Worm (Caenorhabditis elegans) whole organism, young adult: ENCODE data around the gene Y37A1A.2.
A peak's percentile ranks its signal among the peaks of the same experiment; 100 is the strongest.

Source experiments
- C17E4.6 ChIP-seq: fragments of 200-800 bp; sonication (Bioruptor generic); IDR thresholded peaks from 2 replicates; pipeline ENCODE4 v1.3.6; 2022; ENCODE audit warnings: missing genetic modification reagents, missing genetic modification characterization, missing compliant biosample characterization
- F10E7.11 ChIP-seq: sonication (generic microtip); optimal IDR thresholded peaks from 2 replicates; lab custom pipeline; 2017; ENCODE audit warnings: mild to moderate bottlenecking, missing genetic modification characterization, moderate library complexity, missing compliant biosample characterization
- F39B2.1 ChIP-seq: fragments of 200-800 bp; sonication (Bioruptor generic); IDR thresholded peaks from 2 replicates; pipeline ENCODE4 v1.3.6; 2022; ENCODE audit warnings: missing genetic modification reagents, missing genetic modification characterization, missing compliant biosample characterization
- T07F8.4 ChIP-seq: sonication (generic microtip); optimal IDR thresholded peaks from 2 replicates; lab custom pipeline; 2016; ENCODE audit warnings: mild to moderate bottlenecking, missing genetic modification characterization, moderate library complexity, missing compliant biosample characterization
- Y53G8AR.9 ChIP-seq: fragments of 200-800 bp; sonication (Bioruptor generic); conservative IDR thresholded peaks from 2 replicates; pipeline ENCODE4 v1.3.6; 2022; ENCODE audit warnings: missing genetic modification reagents, missing genetic modification characterization, missing compliant biosample characterization
- Y56A3A.18 ChIP-seq: fragments of 200-800 bp; sonication (Bioruptor generic); IDR thresholded peaks from 2 replicates; pipeline ENCODE4 v1.3.6; 2022; ENCODE audit warnings: missing genetic modification reagents, missing genetic modification characterization, missing compliant biosample characterization
- Y95B8A.8 ChIP-seq: fragments of 200-800 bp; sonication (Bioruptor generic); IDR thresholded peaks from 2 replicates; pipeline ENCODE4 v1.3.6; 2022; ENCODE audit warnings: missing genetic modification reagents, missing genetic modification characterization, missing compliant biosample characterization
- ZK185.1 ChIP-seq: sonication (generic microtip); optimal IDR thresholded peaks from 2 replicates; lab custom pipeline; 2016; ENCODE audit warnings: mild to moderate bottlenecking, missing genetic modification characterization, missing compliant biosample characterization; ENCODE audit not compliant: poor library complexity, severe bottlenecking
- akir-1 ChIP-seq: fragments of 200-800 bp; sonication (Bioruptor generic); optimal IDR thresholded peaks from 2 replicates; lab custom pipeline; 2018; ENCODE audit warnings: mild to moderate bottlenecking, missing genetic modification characterization, moderate library complexity, missing compliant biosample characterization
- ama-1 ChIP-seq, 3 experiments: fragments of 150-350 bp in 1 of 3; sonication (generic microtip) in 2 of 3; optimal IDR thresholded peaks; 2 replicates each; lab custom pipeline; 2014 to 2018; ENCODE audit warnings: missing biosample characterization in 2 of 3, missing genetic modification characterization in 2 of 3, missing genetic modification reagents in 2 of 3
- aptf-2 ChIP-seq: fragments of 200-800 bp; sonication (Bioruptor generic); conservative IDR thresholded peaks from 2 replicates; pipeline ENCODE4 v1.3.6; 2022; ENCODE audit warnings: missing genetic modification reagents, missing genetic modification characterization, missing compliant biosample characterization
- aptf-3 ChIP-seq: fragments of 200-800 bp; sonication (Bioruptor generic); IDR thresholded peaks from 2 replicates; pipeline ENCODE4 v1.3.6; 2022; ENCODE audit warnings: missing genetic modification characterization, missing compliant biosample characterization
- atf-7 ChIP-seq: sonication (generic microtip); optimal IDR thresholded peaks from 2 replicates; lab custom pipeline; 2017; ENCODE audit warnings: mild to moderate bottlenecking, missing genetic modification characterization, missing compliant biosample characterization
- athp-1 ChIP-seq: sonication (generic microtip); optimal IDR thresholded peaks from 2 replicates; lab custom pipeline; 2017; ENCODE audit warnings: mild to moderate bottlenecking, missing genetic modification characterization, missing compliant biosample characterization
- attf-6 ChIP-seq: fragments of 200-800 bp; sonication (Bioruptor generic); IDR thresholded peaks from 2 replicates; pipeline ENCODE4 v1.3.6; 2022; ENCODE audit warnings: missing genetic modification reagents, missing genetic modification characterization, missing compliant biosample characterization
- cebp-1 ChIP-seq, 2 experiments: fragments of 200-800 bp in 1 of 2; sonication (Bioruptor generic) in 1 of 2; sonication (generic microtip) in 1 of 2; IDR thresholded peaks in 1 of 2; optimal IDR thresholded peaks in 1 of 2; 2 replicates each; pipeline versions ENCODE4 v1.3.6 to Lab custom; 2017 to 2022; ENCODE audit warnings: missing compliant biosample characterization in 2 of 2, missing genetic modification characterization in 2 of 2, mild to moderate bottlenecking in 1 of 2, missing genetic modification reagents in 1 of 2, moderate library complexity in 1 of 2
- cebp-2 ChIP-seq: fragments of 200-800 bp; sonication (Bioruptor generic); IDR thresholded peaks from 2 replicates; pipeline ENCODE4 v1.3.6; 2022; ENCODE audit warnings: missing genetic modification characterization, missing compliant biosample characterization
- ceh-100 ChIP-seq: fragments of 200-800 bp; sonication (Bioruptor generic); IDR thresholded peaks from 2 replicates; pipeline ENCODE4 v1.3.6; 2022; ENCODE audit warnings: missing genetic modification reagents, missing genetic modification characterization, missing compliant biosample characterization
- ceh-91 ChIP-seq: fragments of 200-800 bp; sonication (Bioruptor generic); IDR thresholded peaks from 2 replicates; pipeline ENCODE4 v1.3.6; 2022; ENCODE audit warnings: missing genetic modification reagents, missing genetic modification characterization, missing compliant biosample characterization
- chd-7 ChIP-seq: sonication (generic microtip); optimal IDR thresholded peaks from 2 replicates; lab custom pipeline; 2016; ENCODE audit warnings: mild to moderate bottlenecking, missing genetic modification characterization, moderate library complexity, missing compliant biosample characterization
- egl-44 ChIP-seq: fragments of 200-800 bp; sonication (Bioruptor generic); IDR thresholded peaks from 2 replicates; pipeline ENCODE4 v1.3.6; 2022; ENCODE audit warnings: missing genetic modification reagents, missing genetic modification characterization, missing compliant biosample characterization
- ekl-4 ChIP-seq: fragments of 200-800 bp; sonication (Bioruptor generic); IDR thresholded peaks from 2 replicates; pipeline ENCODE4 v1.3.6; 2022; ENCODE audit warnings: missing genetic modification reagents, missing genetic modification characterization, missing compliant biosample characterization
- hsf-1 ChIP-seq: fragments of 200-800 bp; sonication (Bioruptor generic); IDR thresholded peaks from 2 replicates; pipeline ENCODE4 v1.3.6; 2022; ENCODE audit warnings: missing genetic modification reagents, missing genetic modification characterization, missing compliant biosample characterization
- lag-1 ChIP-seq: fragments of 200-800 bp; sonication (Bioruptor generic); IDR thresholded peaks from 2 replicates; pipeline ENCODE4 v1.3.6; 2022; ENCODE audit warnings: missing genetic modification reagents, missing genetic modification characterization, missing compliant biosample characterization
- lin-35 ChIP-seq, 3 experiments: fragments of 150-350 bp in 2 of 3; sonication (generic microtip) in 1 of 3; optimal IDR thresholded peaks; 2 replicates each; lab custom pipeline; 2014 to 2018; ENCODE audit warnings: missing biosample characterization in 3 of 3, missing genetic modification characterization in 3 of 3, missing genetic modification reagents in 3 of 3
- lsl-1 ChIP-seq: fragments of 200-800 bp; sonication (Bioruptor generic); optimal IDR thresholded peaks from 2 replicates; lab custom pipeline; 2018; ENCODE audit warnings: mild to moderate bottlenecking, missing genetic modification characterization, moderate library complexity, missing compliant biosample characterization
- madf-10 ChIP-seq: sonication (generic microtip); optimal IDR thresholded peaks from 2 replicates; lab custom pipeline; 2016; ENCODE audit warnings: mild to moderate bottlenecking, missing genetic modification characterization, missing compliant biosample characterization
- madf-3 ChIP-seq: fragments of 200-800 bp; sonication (Bioruptor generic); IDR thresholded peaks from 2 replicates; pipeline ENCODE4 v1.3.6; 2022; ENCODE audit warnings: missing genetic modification reagents, missing genetic modification characterization, missing compliant biosample characterization
- mcd-1 ChIP-seq: fragments of 200-800 bp; sonication (Bioruptor generic); IDR thresholded peaks from 2 replicates; pipeline ENCODE4 v1.3.6; 2022; ENCODE audit warnings: missing genetic modification reagents, missing genetic modification characterization, missing compliant biosample characterization
- mel-28 ChIP-seq: sonication (generic microtip); optimal IDR thresholded peaks from 2 replicates; lab custom pipeline; 2016; ENCODE audit warnings: borderline replicate concordance, mild to moderate bottlenecking, missing genetic modification characterization, missing compliant biosample characterization
- mxl-1 ChIP-seq: sonication (generic microtip); optimal IDR thresholded peaks from 2 replicates; lab custom pipeline; 2016; ENCODE audit warnings: missing genetic modification characterization, missing compliant biosample characterization
- nfyb-1 ChIP-seq: fragments of 200-800 bp; sonication (Bioruptor generic); IDR thresholded peaks from 2 replicates; pipeline ENCODE4 v1.3.6; 2022; ENCODE audit warnings: missing genetic modification reagents, missing genetic modification characterization, missing compliant biosample characterization
- nhr-179 ChIP-seq: sonication (generic microtip); optimal IDR thresholded peaks from 2 replicates; lab custom pipeline; 2016; ENCODE audit warnings: mild to moderate bottlenecking, missing genetic modification characterization, missing compliant biosample characterization
- nhr-90 ChIP-seq: sonication (generic microtip); optimal IDR thresholded peaks from 2 replicates; lab custom pipeline; 2016; ENCODE audit warnings: missing genotype, mild to moderate bottlenecking, missing genetic modification characterization, missing compliant biosample characterization
- pha-4 ChIP-seq: fragments of 150-350 bp; sonication (generic microtip); optimal IDR thresholded peaks from 2 replicates; lab custom pipeline; 2014; ENCODE audit warnings: missing biosample characterization, missing genetic modification reagents, missing genetic modification characterization
- rcor-1 ChIP-seq: fragments of 200-800 bp; sonication (Bioruptor generic); IDR thresholded peaks from 2 replicates; pipeline ENCODE4 v1.3.6; 2022; ENCODE audit warnings: missing genetic modification reagents, missing genetic modification characterization, missing compliant biosample characterization
- rpc-1 ChIP-seq, 2 experiments: fragments of 150-350 bp in 1 of 2; sonication (generic microtip) in 1 of 2; optimal IDR thresholded peaks; 2 replicates each; lab custom pipeline; 2014 to 2018; ENCODE audit warnings: missing biosample characterization in 1 of 2, missing genetic modification characterization in 1 of 2, missing genetic modification reagents in 1 of 2, missing genotype in 1 of 2
- snpc-3.4 ChIP-seq: sonication (generic microtip); optimal IDR thresholded peaks from 2 replicates; lab custom pipeline; 2017; ENCODE audit warnings: missing genetic modification characterization, mild to moderate bottlenecking, missing compliant biosample characterization, antibody characterized with exemption, moderate library complexity, missing genotype, missing genetic modification reagents
- snpc-4 ChIP-seq, 5 experiments: fragments of 150-350 bp in 1 of 5; sonication (generic microtip) in 4 of 5; optimal IDR thresholded peaks; 2 replicates each; lab custom pipeline; 2014 to 2018; ENCODE audit warnings: missing genetic modification characterization in 5 of 5, missing biosample characterization in 3 of 5, antibody characterized with exemption in 2 of 5, mild to moderate bottlenecking in 2 of 5, missing compliant biosample characterization in 2 of 5, missing genotype in 2 of 5, moderate library complexity in 2 of 5, missing genetic modification reagents in 1 of 5
- somi-1 ChIP-seq: fragments of 200-800 bp; sonication (Bioruptor generic); optimal IDR thresholded peaks from 2 replicates; lab custom pipeline; 2018; ENCODE audit warnings: mild to moderate bottlenecking, missing genetic modification characterization, missing compliant biosample characterization
- tbp1 ChIP-seq: fragments of 200-800 bp; sonication (Bioruptor generic); optimal IDR thresholded peaks from 2 replicates; lab custom pipeline; 2018; ENCODE audit warnings: mild to moderate bottlenecking, missing genetic modification characterization, missing compliant biosample characterization
- xnd-1 ChIP-seq: sonication (generic microtip); optimal IDR thresholded peaks from 2 replicates; lab custom pipeline; 2016; ENCODE audit warnings: missing genotype, missing genetic modification reagents, missing genetic modification characterization, missing compliant biosample characterization
- zim-3 ChIP-seq: sonication (generic microtip); optimal IDR thresholded peaks from 2 replicates; lab custom pipeline; 2017; ENCODE audit warnings: mild to moderate bottlenecking, missing genetic modification characterization, moderate library complexity, missing compliant biosample characterization
- ztf-18 ChIP-seq: sonication (generic microtip); optimal IDR thresholded peaks from 2 replicates; lab custom pipeline; 2016; ENCODE audit warnings: missing genotype, mild to moderate bottlenecking, missing genetic modification characterization, missing compliant biosample characterization
- ztf-25 ChIP-seq: fragments of 200-800 bp; sonication (Bioruptor generic); IDR thresholded peaks from 2 replicates; pipeline ENCODE4 v1.3.6; 2022; ENCODE audit warnings: missing genetic modification reagents, missing genetic modification characterization, missing compliant biosample characterization
- ztf-28 ChIP-seq: fragments of 200-800 bp; sonication (Bioruptor generic); IDR thresholded peaks from 2 replicates; pipeline ENCODE4 v1.3.6; 2022; ENCODE audit warnings: missing genetic modification reagents, missing genetic modification characterization, missing compliant biosample characterization

Y37A1A.2 gene

DNA sequence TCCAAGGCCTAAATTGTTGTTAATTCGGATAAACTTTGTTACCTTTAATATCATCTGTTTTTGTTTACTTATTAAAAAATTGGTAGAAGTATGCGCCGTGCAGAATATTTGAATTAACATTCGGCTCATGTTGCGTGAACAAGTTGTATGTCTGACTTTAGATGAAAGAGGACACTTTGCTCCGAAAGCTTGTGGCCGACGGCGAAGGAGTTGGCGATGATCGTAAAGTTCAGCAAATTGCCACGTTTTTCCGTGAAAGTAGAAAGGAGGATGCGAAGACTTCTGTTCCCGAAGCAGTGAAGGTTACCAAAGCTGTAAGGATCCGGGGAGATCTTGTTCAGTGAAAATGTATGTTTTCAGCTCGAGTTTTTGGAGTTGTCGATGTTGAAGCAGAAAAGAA lies 30.3 kb downstream of the Y37A1A.2 start, which contains the start of gene thoc-7 (continued):
- TF ChIP-seq hsf-1 (peak; percentile 80), mxl-1 (tag; lab: Kevin White, UChicago) (peak; percentile 19), ZK185.1 (tag; lab: Kevin White, UChicago) (no peak), nfyb-1 (GFP tag; lab: Robert Waterston, UW) (peak; percentile 84), akir-1 (no peak), aptf-2 (GFP tag; lab: Robert Waterston, UW) (no peak), xnd-1 (peak; percentile 24), athp-1 (tag; lab: Kevin White, UChicago) (peak; percentile 57), attf-6 (GFP tag; lab: Robert Waterston, UW) (peak; percentile 99), mel-28 (tag; lab: Kevin White, UChicago) (no peak), C17E4.6 (GFP tag; lab: Robert Waterston, UW) (no peak), snpc-4 (GFP tag; optimal IDR thresholded peaks at IDR 0.05; lab: Kevin White, UChicago) (peak; percentile 35), snpc-4 (tag; optimal IDR thresholded peaks at IDR 0.05; lab: Kevin White, UChicago) (peak; percentile 7 to 94 (median 60)), pha-4 (tag; lab: Kevin White, UChicago) (no peak), T07F8.4 (no peak), ztf-28 (GFP tag; lab: Robert Waterston, UW) (no peak), nhr-90 (tag; lab: Kevin White, UChicago) (no peak), ama-1 (optimal IDR thresholded peaks at IDR 0.05; lab: Kevin White, UChicago) (no peak), ama-1 (GFP tag; optimal IDR thresholded peaks at IDR 0.05; lab: Kevin White, UChicago) (peak in 1 of 2 experiments; percentile 52), aptf-3 (GFP tag; lab: Robert Waterston, UW) (no peak), madf-3 (GFP tag; lab: Robert Waterston, UW) (peak; percentile 75), Y95B8A.8 (GFP tag; lab: Robert Waterston, UW) (0 out of 2 replicates have a peak, but pooled peaks have one; percentile 5), F10E7.11 (tag; lab: Kevin White, UChicago) (no peak), mcd-1 (GFP tag; lab: Robert Waterston, UW) (peak; percentile 37), Y53G8AR.9 (peak; percentile 77), chd-7 (tag; lab: Kevin White, UChicago) (peak; percentile 59), snpc-3.4 (tag; lab: Kevin White, UChicago) (peak; percentile 83), egl-44 (GFP tag; lab: Robert Waterston, UW) (no peak), rpc-1 (optimal IDR thresholded peaks at IDR 0.05; lab: Kevin White, UChicago) (no peak), rpc-1 (tag; optimal IDR thresholded peaks at IDR 0.05; lab: Kevin White, UChicago) (no peak), zim-3 (tag; lab: Kevin White, UChicago) (peak; percentile 21), lin-35 (GFP tag; optimal IDR thresholded peaks at IDR 0.05; lab: Kevin White, UChicago) (no peak), lag-1 (GFP tag; lab: Robert Waterston, UW) (no peak), ztf-25 (GFP tag; lab: Robert Waterston, UW) (peak; percentile 70; the same call in 1 of the 2 replicates), ceh-100 (GFP tag; lab: Robert Waterston, UW) (0 out of 2 replicates have a peak, but pooled peaks have one; percentile 39), Y56A3A.18 (GFP tag; lab: Robert Waterston, UW) (peak; percentile 87; the same call in 1 of the 2 replicates), ekl-4 (peak; percentile 86; the same call in 1 of the 2 replicates), ceh-91 (GFP tag; lab: Robert Waterston, UW) (no peak), lsl-1 (GFP tag; lab: Kevin White, UChicago) (peak; percentile 53), rcor-1 (peak; percentile 71), somi-1 (GFP tag; lab: Kevin White, UChicago) (no peak), cebp-2 (GFP tag; lab: Robert Waterston, UW) (peak; percentile 90; the same call in 1 of the 2 replicates), F39B2.1 (GFP tag; lab: Robert Waterston, UW) (peak; percentile 90), madf-10 (tag; lab: Kevin White, UChicago) (peak; percentile 10), cebp-1 (GFP tag; IDR thresholded peaks at IDR 0.05; lab: Robert Waterston, UW) (no peak), cebp-1 (tag; optimal IDR thresholded peaks at IDR 0.05; lab: Kevin White, UChicago) (peak; percentile 18), nhr-179 (no peak), tbp1 (peak; percentile 71), ztf-18 (tag; lab: Kevin White, UChicago) (peak; percentile 36), atf-7 (peak; percentile 54)
